Fruit fly (Drosophila melanogaster): ENCODE results near the gene Rilpl.

- no peak for TF ChIP-seq CG34367 (tag; optimal IDR thresholded peaks at IDR 0.05)
- TF ChIP-seq CG12605 (GFP tag; IDR thresholded peaks at IDR 0.05) = peak; percentile 17; the same call in 1 of the 2 replicates
These were observed 6.5 kb downstream of the Rilpl start for dm6 chrX:1399056-1400003.

All from whole organism, pupa.